Fruit fly (Drosophila melanogaster): Measurements from ENCODE around the gene Ugt36E1.

The Ugt36E1 gene

dm6 chr2L:18783357-18784040 lies 43.1 kb upstream of the Ugt36E1 start (continued):
- TF ChIP-seq CG3065 (GFP tag; optimal IDR thresholded peaks at IDR 0.05) (no peak), dmrt11E (tag; optimal IDR thresholded peaks at IDR 0.05) (no peak), dm (GFP tag; optimal IDR thresholded peaks at IDR 0.05) (no peak), ac (GFP tag; optimal IDR thresholded peaks at IDR 0.05) (no peak), sima (GFP tag; optimal IDR thresholded peaks at IDR 0.05) (no peak), Mrtf (GFP tag; IDR thresholded peaks at IDR 0.05) (no peak), CG4424 (GFP tag; optimal IDR thresholded peaks at IDR 0.05) (no peak), otp (GFP tag; IDR thresholded peaks at IDR 0.05) (no peak), crol (GFP tag; IDR thresholded peaks at IDR 0.05) (peak; percentile 82), CG31388 (GFP tag; optimal IDR thresholded peaks at IDR 0.05) (no peak), CG2889 (GFP tag; IDR thresholded peaks at IDR 0.05) (no peak), CG6791 (GFP tag; IDR thresholded peaks at IDR 0.05; ENCODE audit: partially characterized antibody) (no peak), ham (GFP tag; IDR thresholded peaks at IDR 0.05) (no peak), CG10147 (GFP tag; optimal IDR thresholded peaks at IDR 0.05) (no peak), Deaf1 (tag; optimal IDR thresholded peaks at IDR 0.05) (peak; percentile 50), CG17612 (GFP tag; IDR thresholded peaks at IDR 0.05) (no peak), peb (GFP tag; IDR thresholded peaks at IDR 0.05) (no peak), CG9797 (GFP tag; optimal IDR thresholded peaks at IDR 0.05) (no peak), ewg (GFP tag; optimal IDR thresholded peaks at IDR 0.05) (peak; percentile 28), Rx (GFP tag; IDR thresholded peaks at IDR 0.05) (no peak), lilli (GFP tag; optimal IDR thresholded peaks at IDR 0.05) (no peak), HLH54F (GFP tag; optimal IDR thresholded peaks at IDR 0.05) (no peak), kay (GFP tag; optimal IDR thresholded peaks at IDR 0.05) (no peak), CG10321 (GFP tag; IDR thresholded peaks at IDR 0.05) (0 out of 2 replicates have a peak, but pooled peaks have one; percentile 39), vfl (GFP tag; optimal IDR thresholded peaks at IDR 0.05) (no peak), stc (GFP tag; IDR thresholded peaks at IDR 0.05) (no peak), shn (GFP tag; optimal IDR thresholded peaks at IDR 0.05) (no peak), CG3726 (GFP tag; IDR thresholded peaks at IDR 0.05) (no peak), toy (GFP tag; IDR thresholded peaks at IDR 0.05) (no peak), CrebB (tag; optimal IDR thresholded peaks at IDR 0.05) (no peak), CG10274 (GFP tag; optimal IDR thresholded peaks at IDR 0.05) (no peak), Xrp1 (GFP tag; IDR thresholded peaks at IDR 0.05) (no peak), E2f2 (GFP tag; IDR thresholded peaks at IDR 0.05) (no peak), CG15479 (GFP tag; optimal IDR thresholded peaks at IDR 0.05) (no peak), Med (GFP tag) (peak; percentile 61), bcd (GFP tag; optimal IDR thresholded peaks at IDR 0.05) (no peak), Drgx (GFP tag; IDR thresholded peaks at IDR 0.05) (no peak), D19A (tag; optimal IDR thresholded peaks at IDR 0.05) (no peak), CG8290 (GFP tag; optimal IDR thresholded peaks at IDR 0.05) (no peak), CG8290 (tag; optimal IDR thresholded peaks at IDR 0.05) (no peak), cg (GFP tag; optimal IDR thresholded peaks at IDR 0.05) (peak; percentile 63), CG7839 (tag; optimal IDR thresholded peaks at IDR 0.05) (no peak), oc (tag; optimal IDR thresholded peaks at IDR 0.05) (no peak), Hr78 (GFP tag; optimal IDR thresholded peaks at IDR 0.05) (no peak), sim (GFP tag; IDR thresholded peaks at IDR 0.05) (no peak), CoRest (tag; optimal IDR thresholded peaks at IDR 0.05) (no peak), Atf6 (GFP tag; IDR thresholded peaks at IDR 0.05) (no peak), CG10431 (GFP tag; optimal IDR thresholded peaks at IDR 0.05) (no peak), Atf-2 (GFP tag; optimal IDR thresholded peaks at IDR 0.05) (no peak), CG4360 (GFP tag; IDR thresholded peaks at IDR 0.05) (no peak), tgo (GFP tag; IDR thresholded peaks at IDR 0.05) (no peak), CG32532 (GFP tag; IDR thresholded peaks at IDR 0.05) (no peak)
